Fruit fly (Drosophila melanogaster) whole organism, embryonic: ENCODE measurements around the gene CG32176.
A peak's percentile ranks its signal among the peaks of the same experiment; 100 is the strongest.

Experiments used
- Atf3 ChIP-seq: fragments of 200-800 bp; sonication (Bioruptor generic); optimal IDR thresholded peaks from 3 replicates; lab custom pipeline; 2016; ENCODE audit warnings: missing biosample characterization, missing genetic modification characterization
- BtbVII ChIP-seq: fragments of 200-800 bp; sonication (Bioruptor generic); optimal IDR thresholded peaks from 3 replicates; lab custom pipeline; 2017; ENCODE audit warnings: missing biosample characterization, mild to moderate bottlenecking, missing genetic modification characterization
- CG10366 ChIP-seq: fragments of 200-800 bp; sonication (Bioruptor generic); IDR thresholded peaks from 2 replicates; pipeline ENCODE4 v1.3.6; 2022; ENCODE audit warnings: missing biosample characterization, missing genetic modification characterization
- CG10979 ChIP-seq: fragments of 200-800 bp; sonication (Bioruptor generic); optimal IDR thresholded peaks from 2 replicates; lab custom pipeline; 2018; ENCODE audit warnings: missing biosample characterization, mild to moderate bottlenecking, missing genetic modification characterization, moderate library complexity
- CG12155 ChIP-seq: fragments of 200-800 bp; sonication (Bioruptor generic); optimal IDR thresholded peaks from 3 replicates; lab custom pipeline; 2016; ENCODE audit warnings: missing biosample characterization, missing genetic modification characterization
- CG14965 ChIP-seq: fragments of 200-800 bp; sonication (Bioruptor generic); optimal IDR thresholded peaks from 2 replicates; lab custom pipeline; 2016; ENCODE audit warnings: missing biosample characterization, missing genetic modification characterization, borderline replicate concordance
- CG15479 ChIP-seq: fragments of 200-800 bp; sonication (Bioruptor generic); optimal IDR thresholded peaks from 3 replicates; lab custom pipeline; 2019; ENCODE audit warnings: missing biosample characterization, mild to moderate bottlenecking, missing genetic modification characterization, moderate library complexity
- CG15514 ChIP-seq: fragments of 200-800 bp; sonication (Bioruptor generic); optimal IDR thresholded peaks from 3 replicates; lab custom pipeline; 2017; ENCODE audit warnings: missing biosample characterization, missing genetic modification characterization, mild to moderate bottlenecking, moderate library complexity, missing genetic modification reagents
- CG18599 ChIP-seq: fragments of 200-800 bp; sonication (Bioruptor generic); optimal IDR thresholded peaks from 3 replicates; lab custom pipeline; 2017; ENCODE audit warnings: missing biosample characterization, missing genetic modification characterization, mild to moderate bottlenecking, moderate library complexity, missing genetic modification reagents
- CG18764 ChIP-seq: fragments of 200-800 bp; sonication (Bioruptor generic); optimal IDR thresholded peaks from 3 replicates; lab custom pipeline; 2016; ENCODE audit warnings: missing biosample characterization, missing genetic modification characterization
- CG2202 ChIP-seq: fragments of 200-800 bp; sonication (Bioruptor generic); optimal IDR thresholded peaks from 2 replicates; lab custom pipeline; 2018; ENCODE audit warnings: missing biosample characterization, mild to moderate bottlenecking, missing genetic modification characterization
- CG30431 ChIP-seq: fragments of 200-800 bp; sonication (Bioruptor generic); optimal IDR thresholded peaks from 2 replicates; lab custom pipeline; 2017; ENCODE audit warnings: missing biosample characterization, missing genetic modification characterization
- CG3065 ChIP-seq: fragments of 200-800 bp; sonication (Bioruptor generic); optimal IDR thresholded peaks from 2 replicates; lab custom pipeline; 2016; ENCODE audit warnings: missing biosample characterization, missing genetic modification characterization
- CG32767 ChIP-seq: fragments of 200-800 bp; sonication (Bioruptor generic); IDR thresholded peaks from 2 replicates; pipeline ENCODE4 v1.3.6; 2022; ENCODE audit warnings: missing biosample characterization, missing genetic modification characterization
- CG3407 ChIP-seq: fragments of 200-800 bp; sonication (Bioruptor generic); optimal IDR thresholded peaks from 2 replicates; lab custom pipeline; 2018; ENCODE audit warnings: missing biosample characterization, mild to moderate bottlenecking, missing genetic modification characterization
- CG42726 ChIP-seq: fragments of 200-800 bp; sonication (Bioruptor generic); IDR thresholded peaks from 2 replicates; pipeline ENCODE4 v1.3.6; 2022; ENCODE audit warnings: missing biosample characterization, missing genetic modification characterization; ENCODE audit not compliant: partially characterized antibody
- CG4707 ChIP-seq: fragments of 200-800 bp; sonication (Bioruptor generic); optimal IDR thresholded peaks from 2 replicates; lab custom pipeline; 2018; ENCODE audit warnings: missing biosample characterization, mild to moderate bottlenecking, missing genetic modification characterization, moderate library complexity
- CG6765 ChIP-seq: fragments of 200-800 bp; sonication (Bioruptor generic); optimal IDR thresholded peaks from 3 replicates; lab custom pipeline; 2017; ENCODE audit warnings: missing biosample characterization, mild to moderate bottlenecking, missing genetic modification characterization
- D ChIP-seq, 2 experiments: fragments of 200-800 bp in 1 of 2; fragments of >200 bp in 1 of 2; sonication (Bioruptor generic) in 1 of 2; optimal IDR thresholded peaks; 2 replicates in 1 of 2; 3 replicates in 1 of 2; lab custom pipeline; 2017; ENCODE audit warnings: mild to moderate bottlenecking in 1 of 2, missing biosample characterization in 1 of 2, missing genetic modification characterization in 1 of 2, missing genetic modification reagents in 1 of 2
- Eip74EF ChIP-seq, 2 experiments: fragments of 200-800 bp in 1 of 2; fragments of >200 bp in 1 of 2; sonication (Bioruptor generic) in 1 of 2; optimal IDR thresholded peaks; 2 replicates each; lab custom pipeline; 2017 to 2019; ENCODE audit warnings: missing biosample characterization in 2 of 2, missing genetic modification characterization in 2 of 2, mild to moderate bottlenecking in 1 of 2, moderate library complexity in 1 of 2
- Ets65A ChIP-seq: fragments of 200-800 bp; sonication (Bioruptor generic); peaks from one replicate; lab custom pipeline; 2016; ENCODE audit warnings: missing biosample characterization, missing genetic modification characterization
- Ets97D ChIP-seq: fragments of 200-800 bp; sonication (Bioruptor generic); optimal IDR thresholded peaks from 3 replicates; lab custom pipeline; 2016; ENCODE audit warnings: missing biosample characterization, missing genetic modification characterization
- HmgZ ChIP-seq: fragments of 200-800 bp; sonication (Bioruptor generic); optimal IDR thresholded peaks from 2 replicates; lab custom pipeline; 2018; ENCODE audit warnings: missing biosample characterization, mild to moderate bottlenecking, missing genetic modification characterization
- Hsf ChIP-seq: fragments of 200-800 bp; sonication (Bioruptor generic); optimal IDR thresholded peaks from 3 replicates; lab custom pipeline; 2016; ENCODE audit warnings: missing biosample characterization, missing genetic modification characterization
- Mad ChIP-seq: fragments of 200-800 bp; sonication (Bioruptor generic); optimal IDR thresholded peaks from 2 replicates; lab custom pipeline; 2016; ENCODE audit warnings: missing biosample characterization, missing genetic modification characterization
- PHDP ChIP-seq: fragments of 200-800 bp; sonication (Bioruptor generic); optimal IDR thresholded peaks from 3 replicates; lab custom pipeline; 2018; ENCODE audit warnings: missing biosample characterization, mild to moderate bottlenecking, missing genetic modification characterization, moderate library complexity
- Scr ChIP-seq: fragments of 200-800 bp; sonication (Bioruptor generic); IDR thresholded peaks from 2 replicates; pipeline ENCODE4 v1.3.6; 2022; ENCODE audit warnings: missing biosample characterization, missing genetic modification characterization; ENCODE audit not compliant: partially characterized antibody
- Sox102F ChIP-seq: fragments of 200-800 bp; sonication (Bioruptor generic); optimal IDR thresholded peaks from 2 replicates; lab custom pipeline; 2018; ENCODE audit warnings: missing biosample characterization, mild to moderate bottlenecking, missing genetic modification characterization, moderate library complexity
- YL-1 ChIP-seq: fragments of 200-800 bp; sonication (Bioruptor generic); optimal IDR thresholded peaks from 3 replicates; lab custom pipeline; 2017; ENCODE audit warnings: missing biosample characterization, mild to moderate bottlenecking, missing genetic modification characterization
- al ChIP-seq: fragments of 200-800 bp; sonication (Bioruptor generic); IDR thresholded peaks from 2 replicates; pipeline ENCODE4 v1.3.6; 2022; ENCODE audit warnings: missing biosample characterization, missing genetic modification characterization
- ato ChIP-seq: fragments of 200-800 bp; sonication (Bioruptor generic); IDR thresholded peaks from 2 replicates; pipeline ENCODE4 v1.3.6; 2022; ENCODE audit warnings: missing biosample characterization, missing genetic modification characterization; ENCODE audit not compliant: partially characterized antibody
- bcd ChIP-seq: fragments of 200-800 bp; sonication (Bioruptor generic); optimal IDR thresholded peaks from 2 replicates; lab custom pipeline; 2017; ENCODE audit warnings: missing biosample characterization, mild to moderate bottlenecking, missing genetic modification characterization
- esg ChIP-seq: fragments of 200-800 bp; sonication (Bioruptor generic); conservative IDR thresholded peaks from 2 replicates; pipeline ENCODE4 v1.3.6; 2022; ENCODE audit warnings: missing biosample characterization, missing genetic modification characterization
- ewg ChIP-seq: fragments of 200-800 bp; sonication (Bioruptor generic); optimal IDR thresholded peaks from 3 replicates; lab custom pipeline; 2017; ENCODE audit warnings: mild to moderate bottlenecking, missing biosample characterization, missing genetic modification reagents, missing genetic modification characterization
- gcm2 ChIP-seq: fragments of 200-800 bp; sonication (Bioruptor generic); optimal IDR thresholded peaks from 2 replicates; lab custom pipeline; 2016; ENCODE audit warnings: missing biosample characterization, missing genetic modification characterization
- grau ChIP-seq: fragments of 200-800 bp; optimal IDR thresholded peaks from 3 replicates; lab custom pipeline; 2019; ENCODE audit warnings: missing biosample characterization, mild to moderate bottlenecking, missing genetic modification characterization, moderate library complexity
- gsb-n ChIP-seq: fragments of 200-800 bp; sonication (Bioruptor generic); optimal IDR thresholded peaks from 3 replicates; lab custom pipeline; 2018; ENCODE audit warnings: missing biosample characterization, mild to moderate bottlenecking, missing genetic modification characterization
- insv ChIP-seq, 2 experiments: fragments of 200-800 bp; sonication (Bioruptor generic); optimal IDR thresholded peaks; 3 replicates each; lab custom pipeline; 2016 to 2018; ENCODE audit warnings: missing biosample characterization in 2 of 2, missing genetic modification characterization in 2 of 2
- psq ChIP-seq: fragments of 200-800 bp; sonication (Bioruptor generic); optimal IDR thresholded peaks from 2 replicates; lab custom pipeline; 2017; ENCODE audit warnings: missing biosample characterization, missing genetic modification characterization
- rib ChIP-seq: fragments of 200-800 bp; sonication (Bioruptor generic); IDR thresholded peaks from 2 replicates; pipeline ENCODE4 v1.3.6; 2022; ENCODE audit warnings: missing biosample characterization, missing genetic modification characterization
- run ChIP-seq: fragments of 200-800 bp; sonication (Bioruptor generic); optimal IDR thresholded peaks from 3 replicates; lab custom pipeline; 2018; ENCODE audit warnings: missing biosample characterization, mild to moderate bottlenecking, missing genetic modification characterization
- sens-2 ChIP-seq: fragments of 200-800 bp; sonication (Bioruptor generic); IDR thresholded peaks from 2 replicates; pipeline ENCODE4 v1.3.6; 2022; ENCODE audit warnings: missing biosample characterization, missing genetic modification characterization
- slp2 ChIP-seq: fragments of 200-800 bp; sonication (Bioruptor generic); optimal IDR thresholded peaks from 2 replicates; lab custom pipeline; 2016; ENCODE audit warnings: missing biosample characterization, missing genetic modification characterization
- tna ChIP-seq: fragments of 200-800 bp; sonication (Bioruptor generic); IDR thresholded peaks from 2 replicates; pipeline ENCODE4 v1.3.6; 2022; ENCODE audit warnings: missing biosample characterization, missing genetic modification characterization; ENCODE audit not compliant: partially characterized antibody
- tx ChIP-seq: fragments of 200-800 bp; sonication (Bioruptor generic); optimal IDR thresholded peaks from 2 replicates; lab custom pipeline; 2016; ENCODE audit warnings: missing biosample characterization, missing genetic modification characterization
- unc-4 ChIP-seq: fragments of 200-800 bp; sonication (Bioruptor generic); IDR thresholded peaks from 2 replicates; pipeline ENCODE4 v1.3.6; 2022; ENCODE audit warnings: missing biosample characterization, missing genetic modification characterization; ENCODE audit not compliant: partially characterized antibody
- unpg ChIP-seq: fragments of 200-800 bp; sonication (Bioruptor generic); optimal IDR thresholded peaks from 3 replicates; lab custom pipeline; 2018; ENCODE audit warnings: missing biosample characterization, mild to moderate bottlenecking, missing genetic modification characterization, moderate library complexity
- vfl ChIP-seq: fragments of 200-800 bp; sonication (Bioruptor generic); optimal IDR thresholded peaks from 2 replicates; lab custom pipeline; 2016; ENCODE audit warnings: missing biosample characterization, missing genetic modification characterization

CG32176 gene

DNA sequence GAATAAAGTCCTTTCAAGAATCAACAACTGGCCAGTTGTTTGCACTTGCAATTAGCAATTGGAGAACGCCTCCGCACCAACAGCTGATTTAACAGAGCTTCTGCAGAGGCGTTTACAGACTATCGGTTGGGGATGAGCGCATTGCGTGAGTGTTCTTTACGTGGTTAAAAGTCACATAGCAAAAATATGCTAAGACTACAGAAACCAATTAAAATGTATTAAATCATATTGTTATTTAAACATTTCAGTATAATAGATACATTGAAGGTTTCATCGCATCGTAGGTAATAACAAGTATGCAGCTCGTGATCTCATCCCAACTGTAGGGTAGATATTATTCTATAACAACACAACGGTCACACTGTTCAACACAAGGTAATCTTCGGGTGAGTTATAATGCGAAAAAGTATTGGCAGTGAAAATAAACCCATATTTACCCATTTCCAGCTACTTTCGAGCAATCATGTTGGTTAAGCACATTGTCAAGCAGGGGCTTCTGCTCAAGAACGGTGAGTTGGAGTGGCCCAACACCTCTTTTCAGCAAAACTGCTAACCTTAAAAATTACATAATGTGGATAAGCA lies 8.4 kb upstream of the CG32176 start, which contains the start of the genes Sec3 and COX7B (continued):
- TF ChIP-seq slp2 (GFP tag; lab: Kevin White, UChicago) (peak; percentile 9), unc-4 (GFP tag; lab: Robert Waterston, UW) (peak; percentile 95), CG3065 (GFP tag; lab: Kevin White, UChicago) (peak; percentile 24), al (peak; percentile 41; the same call in 1 of the 2 replicates), gsb-n (tag; lab: Kevin White, UChicago) (peak; percentile 50), PHDP (peak; percentile 66), BtbVII (peak; percentile 23), CG6765 (GFP tag; lab: Kevin White, UChicago) (no peak), Atf3 (GFP tag; lab: Kevin White, UChicago) (peak; percentile 66), D (optimal IDR thresholded peaks at IDR 0.05; lab: Kevin White, UChicago) (no peak), D (GFP tag; optimal IDR thresholded peaks at IDR 0.05; lab: Kevin White, UChicago) (peak; percentile 30), esg (GFP tag; lab: Robert Waterston, UW) (peak; percentile 38; the same call in 1 of the 2 replicates), Sox102F (GFP tag; lab: Kevin White, UChicago) (peak; percentile 54), CG3407 (GFP tag; lab: Kevin White, UChicago) (no peak), YL-1 (GFP tag; lab: Kevin White, UChicago) (peak; percentile 91), Hsf (GFP tag; lab: Kevin White, UChicago) (peak; percentile 68), CG15514 (GFP tag; lab: Kevin White, UChicago) (peak; percentile 70), insv (GFP tag; optimal IDR thresholded peaks at IDR 0.05; lab: Kevin White, UChicago) (peak in 1 of 2 experiments; percentile 61), CG14965 (no peak), CG18764 (GFP tag; lab: Kevin White, UChicago) (peak; percentile 49), CG2202 (peak; percentile 7), Eip74EF (GFP tag; optimal IDR thresholded peaks at IDR 0.05; lab: Kevin White, UChicago) (peak in 1 of 2 experiments; percentile 15), Mad (GFP tag; lab: Kevin White, UChicago) (peak; percentile 52), vfl (peak; percentile 40), Scr (GFP tag; lab: Robert Waterston, UW) (peak; percentile 96), CG10366 (peak; percentile 47), bcd (GFP tag; lab: Kevin White, UChicago) (peak; percentile 45), unpg (GFP tag; lab: Kevin White, UChicago) (peak; percentile 63), Ets97D (GFP tag; lab: Kevin White, UChicago) (peak; percentile 29), grau (tag; lab: Kevin White, UChicago) (peak; percentile 77), CG32767 (GFP tag; lab: Robert Waterston, UW) (no peak), gcm2 (GFP tag; lab: Kevin White, UChicago) (peak; percentile 14), CG42726 (GFP tag; lab: Robert Waterston, UW) (peak; percentile 67; the same call in 1 of the 2 replicates), tna (GFP tag; lab: Robert Waterston, UW) (peak; percentile 75), ewg (GFP tag; lab: Kevin White, UChicago) (peak; percentile 17), CG15479 (no peak), tx (peak; percentile 47), CG12155 (GFP tag; lab: Kevin White, UChicago) (peak; percentile 71), Ets65A (GFP tag; lab: Kevin White, UChicago) (peak; percentile 95), HmgZ (tag; lab: Kevin White, UChicago) (peak; percentile 83), CG4707 (no peak), CG18599 (GFP tag; lab: Kevin White, UChicago) (peak; percentile 63), ato (GFP tag; lab: Robert Waterston, UW) (no peak; the same call in 1 of the 2 replicates), CG30431 (GFP tag; lab: Kevin White, UChicago) (peak; percentile 4), rib (GFP tag; lab: Robert Waterston, UW) (0 out of 2 replicates have a peak, but pooled peaks have one; percentile 22), CG10979 (peak; percentile 62), psq (GFP tag; lab: Kevin White, UChicago) (no peak), sens-2 (no peak), run (tag; lab: Kevin White, UChicago) (peak; percentile 5)
